Fruit fly (Drosophila melanogaster): Measurements from ENCODE around the gene CG18094.

DNA sequence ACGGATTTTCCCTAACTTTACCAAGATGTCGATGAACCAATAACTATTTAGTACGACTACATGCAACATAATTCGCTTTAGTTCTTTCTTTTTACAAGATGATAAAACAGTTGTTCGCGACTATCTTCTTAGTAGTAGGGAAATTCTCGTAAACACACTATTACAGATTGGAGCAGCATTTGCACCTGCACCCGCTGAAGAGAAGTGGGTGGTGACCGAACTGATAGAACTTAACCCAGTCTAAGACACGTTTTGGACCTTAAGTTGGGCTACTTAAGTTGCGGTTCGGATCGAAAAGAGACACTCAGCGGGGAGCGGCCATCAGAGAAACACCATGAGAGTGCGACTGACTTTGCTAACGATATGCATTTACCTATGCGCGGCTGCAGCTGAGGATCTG is 2.9 kb upstream of the CG18094 start, which contains the start of gene CG13083:
- TF ChIP-seq cyc (GFP tag; optimal IDR thresholded peaks at IDR 0.05) (no peak), CG34406 (GFP tag; optimal IDR thresholded peaks at IDR 0.05) (no peak), fkh (GFP tag; optimal IDR thresholded peaks at IDR 0.05) (no peak), Ets96B (tag; optimal IDR thresholded peaks at IDR 0.05) (no peak), CG11294 (GFP tag; IDR thresholded peaks at IDR 0.05) (no peak), CG8119 (GFP tag; IDR thresholded peaks at IDR 0.05) (no peak)
